Fruit fly (Drosophila melanogaster): ENCODE data around the gene Brd7-9.

The Brd7-9 gene

dm6 chr2L:7828231-7828630, 45.6 kb downstream of the Brd7-9 start (continued):
- TF ChIP-seq Antp (GFP tag; optimal IDR thresholded peaks at IDR 0.05) (no peak), Hr39 (optimal IDR thresholded peaks at IDR 0.05) (no peak), aop (GFP tag; IDR thresholded peaks at IDR 0.05) (no peak), Ptx1 (GFP tag; IDR thresholded peaks at IDR 0.05) (no peak), Usf (GFP tag; optimal IDR thresholded peaks at IDR 0.05) (no peak), vvl (GFP tag; IDR thresholded peaks at IDR 0.05) (peak; percentile 35; the same call in 1 of the 2 replicates), CG4328 (GFP tag; optimal IDR thresholded peaks at IDR 0.05) (no peak), CG2129 (GFP tag; IDR thresholded peaks at IDR 0.05; ENCODE audit: partially characterized antibody) (no peak), Drgx (GFP tag; IDR thresholded peaks at IDR 0.05) (no peak), CG9215 (GFP tag; IDR thresholded peaks at IDR 0.05) (peak; percentile 21; the same call in 1 of the 2 replicates), CG31388 (GFP tag; optimal IDR thresholded peaks at IDR 0.05) (no peak), Hmr (GFP tag; optimal IDR thresholded peaks at IDR 0.05) (peak; percentile 39), Lhr (GFP tag; optimal IDR thresholded peaks at IDR 0.05) (no peak), unpg (GFP tag; optimal IDR thresholded peaks at IDR 0.05) (no peak), CG12219 (GFP tag; optimal IDR thresholded peaks at IDR 0.05) (peak; percentile 31), gsb (GFP tag; IDR thresholded peaks at IDR 0.05) (no peak), Fer2 (tag; optimal IDR thresholded peaks at IDR 0.05) (no peak), Hey (tag; optimal IDR thresholded peaks at IDR 0.05) (no peak), Sox100B (GFP tag; optimal IDR thresholded peaks at IDR 0.05) (no peak), vfl (GFP tag; optimal IDR thresholded peaks at IDR 0.05) (no peak), CG11695 (GFP tag; IDR thresholded peaks at IDR 0.05) (no peak), CG6791 (GFP tag; IDR thresholded peaks at IDR 0.05; ENCODE audit: partially characterized antibody) (peak; percentile 65; the same call in 2 of the 3 replicates), Atf3 (GFP tag; optimal IDR thresholded peaks at IDR 0.05) (no peak), CG13296 (GFP tag; optimal IDR thresholded peaks at IDR 0.05) (no peak), CG8478 (optimal IDR thresholded peaks at IDR 0.05) (peak; percentile 99), CG17328 (GFP tag; IDR thresholded peaks at IDR 0.05) (no peak), Xrp1 (GFP tag; IDR thresholded peaks at IDR 0.05) (0 out of 2 replicates have a peak, but pooled peaks have one; percentile 15), Atf-2 (GFP tag; optimal IDR thresholded peaks at IDR 0.05) (no peak), ro (GFP tag; IDR thresholded peaks at IDR 0.05) (no peak), D19B (GFP tag; optimal IDR thresholded peaks at IDR 0.05) (no peak), nmo (GFP tag; optimal IDR thresholded peaks at IDR 0.05) (peak; percentile 82), Chrac-16 (GFP tag; optimal IDR thresholded peaks at IDR 0.05) (no peak), dimm (GFP tag; IDR thresholded peaks at IDR 0.05) (no peak), ind (GFP tag; optimal IDR thresholded peaks at IDR 0.05) (no peak), hkb (optimal IDR thresholded peaks at IDR 0.05) (no peak), hkb (GFP tag; IDR thresholded peaks at IDR 0.05) (no peak), CG12659 (GFP tag; optimal IDR thresholded peaks at IDR 0.05) (peak; percentile 69), chm (GFP tag; IDR thresholded peaks at IDR 0.05) (peak; percentile 59; the same call in 1 of the 2 replicates), sqz (GFP tag; optimal IDR thresholded peaks at IDR 0.05) (peak; percentile 98), CoRest (tag; optimal IDR thresholded peaks at IDR 0.05) (peak; percentile 16), cad (GFP tag; optimal IDR thresholded peaks at IDR 0.05) (no peak), Side (GFP tag; optimal IDR thresholded peaks at IDR 0.05) (no peak), toy (GFP tag; IDR thresholded peaks at IDR 0.05) (no peak), CG1832 (GFP tag; optimal IDR thresholded peaks at IDR 0.05) (peak; percentile 99), Lpt (GFP tag; optimal IDR thresholded peaks at IDR 0.05) (no peak), CG33557 (GFP tag; optimal IDR thresholded peaks at IDR 0.05) (peak; percentile 46), CG8290 (GFP tag; optimal IDR thresholded peaks at IDR 0.05) (peak; percentile 30), CG8290 (tag; optimal IDR thresholded peaks at IDR 0.05) (peak; percentile 20 to 79), chif (GFP tag; optimal IDR thresholded peaks at IDR 0.05) (no peak), dati (GFP tag; IDR thresholded peaks at IDR 0.05) (no peak), wek (GFP tag; optimal IDR thresholded peaks at IDR 0.05) (no peak), CG10366 (GFP tag; IDR thresholded peaks at IDR 0.05) (no peak), CG2202 (tag; optimal IDR thresholded peaks at IDR 0.05) (no peak), ham (GFP tag; IDR thresholded peaks at IDR 0.05) (no peak)
